Fruit fly (Drosophila melanogaster) whole organism, embryonic: Measurements from ENCODE around the gene Arl6IP1.
A peak's percentile ranks its signal among the peaks of the same experiment; 100 is the strongest.

Experiments used
- Asciz ChIP-seq: fragments of 200-800 bp; sonication (Bioruptor generic); optimal IDR thresholded peaks from 2 replicates; lab custom pipeline; 2017; ENCODE audit warnings: missing biosample characterization, mild to moderate bottlenecking, missing genetic modification characterization, missing genetic modification reagents
- CG10321 ChIP-seq: fragments of 200-800 bp; sonication (Bioruptor generic); IDR thresholded peaks from 2 replicates; pipeline ENCODE4 v1.3.6; 2022; ENCODE audit warnings: missing biosample characterization, missing genetic modification characterization
- CG11696 ChIP-seq: fragments of 200-800 bp; sonication (Bioruptor generic); IDR thresholded peaks from 2 replicates; pipeline ENCODE4 v1.3.6; 2022; ENCODE audit warnings: missing biosample characterization, missing genetic modification characterization
- CG13123 ChIP-seq: fragments of 200-800 bp; sonication (Bioruptor generic); optimal IDR thresholded peaks from 2 replicates; lab custom pipeline; 2016; ENCODE audit warnings: missing biosample characterization, missing genetic modification characterization
- CG14860 ChIP-seq: fragments of 200-800 bp; sonication (Bioruptor generic); IDR thresholded peaks from 3 replicates; pipeline ENCODE4 v1.3.6; 2022; ENCODE audit warnings: missing biosample characterization, missing genetic modification characterization; ENCODE audit not compliant: partially characterized antibody
- CG1603 ChIP-seq: fragments of 200-800 bp; sonication (Bioruptor generic); optimal IDR thresholded peaks from 2 replicates; lab custom pipeline; 2019; ENCODE audit warnings: missing biosample characterization, mild to moderate bottlenecking, missing genetic modification characterization, moderate library complexity
- CG17802 ChIP-seq: fragments of 200-800 bp; sonication (Bioruptor generic); optimal IDR thresholded peaks from 2 replicates; lab custom pipeline; 2018; ENCODE audit warnings: missing biosample characterization, mild to moderate bottlenecking, missing genetic modification characterization, moderate library complexity
- CG18262 ChIP-seq: fragments of 200-800 bp; optimal IDR thresholded peaks from 3 replicates; lab custom pipeline; 2019; ENCODE audit warnings: missing biosample characterization, mild to moderate bottlenecking, missing genetic modification characterization, moderate library complexity
- CG18764 ChIP-seq: fragments of 200-800 bp; sonication (Bioruptor generic); optimal IDR thresholded peaks from 3 replicates; lab custom pipeline; 2016; ENCODE audit warnings: missing biosample characterization, missing genetic modification characterization
- CG32772 ChIP-seq: fragments of 200-800 bp; sonication (Bioruptor generic); IDR thresholded peaks from 2 replicates; pipeline ENCODE4 v1.3.6; 2022; ENCODE audit warnings: missing biosample characterization, missing genetic modification characterization
- CG3995 ChIP-seq: fragments of 200-800 bp; sonication (Bioruptor generic); optimal IDR thresholded peaks from 3 replicates; lab custom pipeline; 2016; ENCODE audit warnings: missing biosample characterization, missing genetic modification characterization
- CG4424 ChIP-seq: fragments of 200-800 bp; sonication (Bioruptor generic); optimal IDR thresholded peaks from 3 replicates; lab custom pipeline; 2016; ENCODE audit warnings: missing biosample characterization, missing genetic modification characterization
- CG4820 ChIP-seq: fragments of 200-800 bp; sonication (Bioruptor generic); optimal IDR thresholded peaks from 3 replicates; lab custom pipeline; 2016; ENCODE audit warnings: missing biosample characterization, missing genetic modification characterization
- CG6654 ChIP-seq: fragments of 200-800 bp; sonication (Bioruptor generic); optimal IDR thresholded peaks from 2 replicates; lab custom pipeline; 2017; ENCODE audit warnings: missing biosample characterization, mild to moderate bottlenecking, missing genetic modification characterization
- CG6791 ChIP-seq: fragments of 200-800 bp; sonication (Bioruptor generic); IDR thresholded peaks from 3 replicates; pipeline ENCODE4 v1.3.6; 2022; ENCODE audit warnings: missing biosample characterization, missing genetic modification characterization; ENCODE audit not compliant: partially characterized antibody
- CG7786 ChIP-seq: fragments of 200-800 bp; sonication (Bioruptor generic); optimal IDR thresholded peaks from 2 replicates; lab custom pipeline; 2016; ENCODE audit warnings: missing biosample characterization, missing genetic modification characterization
- CG7963 ChIP-seq: fragments of 200-800 bp; sonication (Bioruptor generic); IDR thresholded peaks from 3 replicates; pipeline ENCODE4 v1.3.6; 2022; ENCODE audit warnings: missing biosample characterization, missing genetic modification characterization; ENCODE audit not compliant: partially characterized antibody
- CG8281 ChIP-seq: fragments of 200-800 bp; sonication (Bioruptor generic); optimal IDR thresholded peaks from 2 replicates; lab custom pipeline; 2018; ENCODE audit warnings: missing biosample characterization, mild to moderate bottlenecking, missing genetic modification characterization, moderate library complexity
- CG8388 ChIP-seq: fragments of 200-800 bp; sonication (Bioruptor generic); optimal IDR thresholded peaks from 2 replicates; lab custom pipeline; 2019; ENCODE audit warnings: missing biosample characterization, mild to moderate bottlenecking, missing genetic modification characterization, moderate library complexity
- CG9876 ChIP-seq: fragments of 200-800 bp; sonication (Bioruptor generic); optimal IDR thresholded peaks from 2 replicates; lab custom pipeline; 2016; ENCODE audit warnings: missing biosample characterization, missing genetic modification characterization
- CrebB ChIP-seq: fragments of 200-800 bp; sonication (Bioruptor generic); optimal IDR thresholded peaks from 3 replicates; lab custom pipeline; 2018; ENCODE audit warnings: missing biosample characterization, mild to moderate bottlenecking, missing genetic modification characterization
- D19A ChIP-seq: fragments of 200-800 bp; optimal IDR thresholded peaks from 3 replicates; lab custom pipeline; 2019; ENCODE audit warnings: missing biosample characterization, mild to moderate bottlenecking, missing genetic modification characterization, moderate library complexity
- ERR ChIP-seq: fragments of 200-800 bp; sonication (Bioruptor generic); optimal IDR thresholded peaks from 2 replicates; lab custom pipeline; 2016; ENCODE audit warnings: missing biosample characterization, missing genetic modification characterization
- Fer3 ChIP-seq: fragments of 200-800 bp; sonication (Bioruptor generic); optimal IDR thresholded peaks from 2 replicates; lab custom pipeline; 2018; ENCODE audit warnings: missing biosample characterization, mild to moderate bottlenecking, missing genetic modification characterization, moderate library complexity
- HmgZ ChIP-seq: fragments of 200-800 bp; sonication (Bioruptor generic); optimal IDR thresholded peaks from 2 replicates; lab custom pipeline; 2018; ENCODE audit warnings: missing biosample characterization, mild to moderate bottlenecking, missing genetic modification characterization
- Mes4 ChIP-seq: fragments of 200-800 bp; sonication (Bioruptor generic); optimal IDR thresholded peaks from 2 replicates; lab custom pipeline; 2016; ENCODE audit warnings: missing biosample characterization, missing genetic modification characterization
- NC2α ChIP-seq: fragments of 200-800 bp; sonication (Bioruptor generic); optimal IDR thresholded peaks from 2 replicates; lab custom pipeline; 2016; ENCODE audit warnings: missing biosample characterization, missing genetic modification characterization
- NfI ChIP-seq: fragments of 200-800 bp; sonication (Bioruptor generic); optimal IDR thresholded peaks from 3 replicates; lab custom pipeline; 2018; ENCODE audit warnings: missing biosample characterization, mild to moderate bottlenecking, missing genetic modification characterization, moderate library complexity
- Optix ChIP-seq: fragments of 200-800 bp; sonication (Bioruptor generic); IDR thresholded peaks from 3 replicates; pipeline ENCODE4 v1.3.6; 2022; ENCODE audit warnings: missing biosample characterization, missing genetic modification characterization
- Trl ChIP-seq, 3 experiments: fragments of >200 bp in 2 of 3; fragments of 200-800 bp in 1 of 3; sonication (Bioruptor generic) in 1 of 3; optimal IDR thresholded peaks; 2 replicates in 1 of 3; 3 replicates in 2 of 3; lab custom pipeline; 2016 to 2017; ENCODE audit warnings: missing biosample characterization in 1 of 3, missing genetic modification characterization in 1 of 3
- ato ChIP-seq: fragments of 200-800 bp; sonication (Bioruptor generic); IDR thresholded peaks from 2 replicates; pipeline ENCODE4 v1.3.6; 2022; ENCODE audit warnings: missing biosample characterization, missing genetic modification characterization; ENCODE audit not compliant: partially characterized antibody
- az2 ChIP-seq: fragments of 200-800 bp; sonication (Bioruptor generic); optimal IDR thresholded peaks from 3 replicates; lab custom pipeline; 2016; ENCODE audit warnings: missing biosample characterization, missing genetic modification characterization
- bigmax ChIP-seq: fragments of 200-800 bp; sonication (Bioruptor generic); optimal IDR thresholded peaks from 2 replicates; lab custom pipeline; 2018; ENCODE audit warnings: missing biosample characterization, mild to moderate bottlenecking, missing genetic modification characterization
- cg ChIP-seq: fragments of 200-800 bp; sonication (Bioruptor generic); optimal IDR thresholded peaks from 3 replicates; lab custom pipeline; 2019; ENCODE audit warnings: missing biosample characterization, mild to moderate bottlenecking, missing genetic modification characterization, moderate library complexity
- chinmo ChIP-seq: fragments of 200-800 bp; sonication (Bioruptor generic); IDR thresholded peaks from 4 replicates; pipeline ENCODE4 v1.3.6; 2022; ENCODE audit warnings: missing biosample characterization, missing genetic modification characterization; ENCODE audit not compliant: partially characterized antibody
- hkb ChIP-seq, 2 experiments: fragments of 200-800 bp in 1 of 2; fragments of >200 bp in 1 of 2; sonication (Bioruptor generic) in 1 of 2; IDR thresholded peaks in 1 of 2; optimal IDR thresholded peaks in 1 of 2; 2 replicates each; pipeline versions ENCODE4 v1.3.6 to Lab custom; 2017 to 2022; ENCODE audit warnings: missing biosample characterization in 1 of 2, missing genetic modification characterization in 1 of 2
- hth ChIP-seq: fragments of >200 bp; optimal IDR thresholded peaks from 2 replicates; lab custom pipeline; 2017; ENCODE audit warnings: inconsistent platforms
- ind ChIP-seq: fragments of 200-800 bp; sonication (Bioruptor generic); optimal IDR thresholded peaks from 3 replicates; lab custom pipeline; 2016; ENCODE audit warnings: missing biosample characterization, missing genetic modification characterization
- kay ChIP-seq: fragments of 200-800 bp; sonication (Bioruptor generic); optimal IDR thresholded peaks from 2 replicates; lab custom pipeline; 2016; ENCODE audit warnings: missing biosample characterization, missing genetic modification characterization
- klu ChIP-seq: fragments of 200-800 bp; sonication (Bioruptor generic); IDR thresholded peaks from 2 replicates; pipeline ENCODE4 v1.3.6; 2022; ENCODE audit warnings: missing biosample characterization, missing genetic modification characterization
- lov ChIP-seq, 2 experiments: fragments of 200-800 bp in 1 of 2; fragments of >200 bp in 1 of 2; sonication (Bioruptor generic) in 1 of 2; IDR thresholded peaks in 1 of 2; optimal IDR thresholded peaks in 1 of 2; 2 replicates in 1 of 2; 3 replicates in 1 of 2; pipeline versions ENCODE4 v1.3.6 to Lab custom; 2017 to 2022; ENCODE audit warnings: missing biosample characterization in 1 of 2, missing genetic modification characterization in 1 of 2
- luna ChIP-seq: fragments of 200-800 bp; sonication (Bioruptor generic); optimal IDR thresholded peaks from 2 replicates; lab custom pipeline; 2016; ENCODE audit warnings: missing biosample characterization, missing genetic modification characterization
- maf-S ChIP-seq: fragments of 200-800 bp; sonication (Bioruptor generic); optimal IDR thresholded peaks from 2 replicates; lab custom pipeline; 2016; ENCODE audit warnings: missing biosample characterization, missing genetic modification characterization
- nmo ChIP-seq: fragments of 200-800 bp; sonication (Bioruptor generic); optimal IDR thresholded peaks from 2 replicates; lab custom pipeline; 2018; ENCODE audit warnings: missing biosample characterization, mild to moderate bottlenecking, missing genetic modification characterization, moderate library complexity
- rib ChIP-seq: fragments of 200-800 bp; sonication (Bioruptor generic); IDR thresholded peaks from 2 replicates; pipeline ENCODE4 v1.3.6; 2022; ENCODE audit warnings: missing biosample characterization, missing genetic modification characterization
- seq ChIP-seq: fragments of 200-800 bp; sonication (Bioruptor generic); IDR thresholded peaks from 2 replicates; pipeline ENCODE4 v1.3.6; 2022; ENCODE audit warnings: missing biosample characterization, missing genetic modification characterization
- sug ChIP-seq: fragments of 200-800 bp; optimal IDR thresholded peaks from 2 replicates; lab custom pipeline; 2019; ENCODE audit warnings: missing biosample characterization, mild to moderate bottlenecking, missing genetic modification characterization, moderate library complexity
- unc-4 ChIP-seq: fragments of 200-800 bp; sonication (Bioruptor generic); IDR thresholded peaks from 2 replicates; pipeline ENCODE4 v1.3.6; 2022; ENCODE audit warnings: missing biosample characterization, missing genetic modification characterization; ENCODE audit not compliant: partially characterized antibody
- usp ChIP-seq: fragments of >200 bp; optimal IDR thresholded peaks from 2 replicates; lab custom pipeline; 2017; ENCODE audit warnings: missing biosample characterization, missing genetic modification characterization

The Arl6IP1 gene

DNA sequence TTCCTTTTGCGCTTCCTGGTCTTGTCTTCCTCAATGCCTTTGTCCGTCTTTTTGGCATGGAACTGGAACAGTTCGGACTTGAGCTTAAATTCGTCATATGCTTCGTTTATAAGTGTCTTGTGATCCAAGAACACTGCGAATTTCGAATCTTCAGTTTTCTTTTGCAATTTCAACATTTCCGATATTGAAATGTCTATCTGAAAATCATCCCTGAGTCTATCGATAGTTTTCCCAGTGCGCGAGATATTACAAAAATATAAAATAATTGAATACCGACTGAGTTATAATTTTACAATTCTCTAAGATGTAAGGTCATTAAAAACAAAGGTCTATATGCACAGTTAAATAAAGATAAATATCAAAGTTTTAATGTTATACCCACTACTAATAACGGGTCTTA lies 7.5 kb downstream of the Arl6IP1 start, which contains the start of gene Mettl4 (continued):
- no peak for TF ChIP-seq CG18262 (tag; lab: Kevin White, UChicago)
- no peak for TF ChIP-seq chinmo
- TF ChIP-seq CG17802 (tag; lab: Kevin White, UChicago) = no peak
- TF ChIP-seq usp (GFP tag; lab: Kevin White, UChicago) = no peak
- TF ChIP-seq CG3995 = peak; percentile 64
- TF ChIP-seq CG11696 = no peak
- TF ChIP-seq CG1603 = peak; percentile 8
- TF ChIP-seq rib (GFP tag; lab: Robert Waterston, UW) = no peak
- no peak for TF ChIP-seq CG9876 (GFP tag; lab: Kevin White, UChicago)
- TF ChIP-seq D19A (tag; lab: Kevin White, UChicago) = no peak
- no peak for TF ChIP-seq az2 (GFP tag; lab: Kevin White, UChicago)

DNA sequence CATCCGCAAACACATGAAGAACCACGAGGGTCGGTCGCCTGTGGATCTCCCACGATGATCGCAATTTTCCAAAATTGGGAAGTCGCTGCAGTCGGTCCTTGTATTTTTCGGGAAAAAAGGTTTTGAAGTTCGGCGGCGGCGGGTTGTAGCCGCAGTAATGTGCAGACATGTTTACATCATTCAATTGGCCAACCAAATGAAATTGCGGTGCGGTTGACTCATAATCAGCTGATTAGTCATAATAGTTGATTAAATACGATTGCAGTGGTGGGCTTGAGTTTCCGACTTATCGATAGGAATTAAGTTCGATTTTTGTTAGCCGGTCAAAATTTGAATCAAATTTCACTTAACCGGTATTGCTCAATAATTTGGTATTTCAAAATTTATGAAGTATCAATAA lies 8.7 kb downstream of the Arl6IP1 start, which contains the start of gene CG14907:
CG14907 (minus strand) TSS at position 229 of the 400 bp plus-strand sequence.
- TF ChIP-seq cg = no peak
- TF ChIP-seq ato (GFP tag; lab: Robert Waterston, UW) = no peak
- no peak for TF ChIP-seq nmo
- no peak for TF ChIP-seq ind (GFP tag; lab: Kevin White, UChicago)
- no peak for TF ChIP-seq lov (optimal IDR thresholded peaks at IDR 0.05; lab: Kevin White, UChicago)
- no peak for TF ChIP-seq lov (GFP tag; IDR thresholded peaks at IDR 0.05; lab: Robert Waterston, UW)
- no peak for TF ChIP-seq CG13123
- peak; percentile 20 for TF ChIP-seq CrebB
- TF ChIP-seq luna = no peak
- TF ChIP-seq CG6654 (GFP tag; lab: Kevin White, UChicago) = no peak
- TF ChIP-seq CG32772 = no peak
- TF ChIP-seq CG18764 (GFP tag; lab: Kevin White, UChicago) = no peak
- TF ChIP-seq Trl (optimal IDR thresholded peaks at IDR 0.05; lab: Kevin White, UChicago) = no peak
- TF ChIP-seq Trl (GFP tag; optimal IDR thresholded peaks at IDR 0.05; lab: Kevin White, UChicago) = no peak
- TF ChIP-seq kay (GFP tag; lab: Kevin White, UChicago) = peak; percentile 91
- TF ChIP-seq HmgZ (tag; lab: Kevin White, UChicago) = peak; percentile 2
- TF ChIP-seq Fer3 = no peak
- TF ChIP-seq klu (GFP tag; lab: Robert Waterston, UW) = no peak
- TF ChIP-seq CG8388 (GFP tag; lab: Kevin White, UChicago) = no peak
- peak; percentile 68; the same call in 2 of the 3 replicates for TF ChIP-seq CG6791 (GFP tag; lab: Robert Waterston, UW)
- no peak for TF ChIP-seq hkb (optimal IDR thresholded peaks at IDR 0.05; lab: Kevin White, UChicago)
- no peak for TF ChIP-seq hkb (GFP tag; IDR thresholded peaks at IDR 0.05; lab: Robert Waterston, UW)
- TF ChIP-seq unc-4 (GFP tag; lab: Robert Waterston, UW) = peak; percentile 70
- no peak for TF ChIP-seq CG10321 (GFP tag; lab: Robert Waterston, UW)
- TF ChIP-seq NC2α = no peak
- TF ChIP-seq Optix (GFP tag; lab: Robert Waterston, UW) = no peak
- no peak for TF ChIP-seq hth (lab: Kevin White, UChicago)
- no peak for TF ChIP-seq ERR (GFP tag; lab: Kevin White, UChicago)
- no peak for TF ChIP-seq maf-S (GFP tag; lab: Kevin White, UChicago)
- TF ChIP-seq D19A (tag; lab: Kevin White, UChicago) = no peak
- no peak for TF ChIP-seq seq
- TF ChIP-seq CG7963 (GFP tag; lab: Robert Waterston, UW) = peak; percentile 50; the same call in 1 of the 3 replicates
- TF ChIP-seq CG7786 (GFP tag; lab: Kevin White, UChicago) = no peak
- no peak for TF ChIP-seq CG8281 (tag; lab: Kevin White, UChicago)
- peak; percentile 8 for TF ChIP-seq NfI (GFP tag; lab: Kevin White, UChicago)
- no peak for TF ChIP-seq Mes4 (GFP tag; lab: Kevin White, UChicago)
- TF ChIP-seq sug (tag; lab: Kevin White, UChicago) = peak; percentile 30
- TF ChIP-seq CG4820 (GFP tag; lab: Kevin White, UChicago) = no peak
- peak; percentile 20; the same call in 1 of the 3 replicates for TF ChIP-seq CG14860 (GFP tag; lab: Robert Waterston, UW)
- no peak for TF ChIP-seq CG4424 (GFP tag; lab: Kevin White, UChicago)
- no peak for TF ChIP-seq bigmax (GFP tag; lab: Kevin White, UChicago)
- no peak for TF ChIP-seq Asciz (GFP tag; lab: Kevin White, UChicago)
